Worm (Caenorhabditis elegans): ENCODE data around the gene dct-15.

DNA sequence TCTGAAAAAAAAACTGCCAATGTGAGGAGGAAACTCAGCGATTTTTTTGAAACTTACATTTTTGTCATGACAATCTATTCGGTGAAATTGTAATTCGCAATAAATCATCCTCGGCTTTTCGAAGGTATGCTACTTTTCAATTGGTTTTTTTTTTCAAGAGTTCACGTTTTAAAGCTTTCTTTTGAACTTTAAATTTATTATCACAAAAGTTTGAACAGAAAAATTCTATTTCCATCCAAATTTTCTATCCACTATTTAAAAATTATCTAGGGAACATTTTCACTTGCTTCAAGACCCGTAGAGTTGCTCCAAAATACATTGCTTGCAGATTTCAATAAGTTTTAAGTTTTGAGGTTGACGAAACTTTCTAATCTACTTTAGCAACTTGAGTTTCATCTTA is 36.0 kb upstream of the dct-15 start, which contains the start of gene K07F5.6:
- TF ChIP-seq lsy-2 (tag; optimal IDR thresholded peaks at IDR 0.05) (no peak), snpc-4 (tag; optimal IDR thresholded peaks at IDR 0.05) (no peak), elt-3 (tag; optimal IDR thresholded peaks at IDR 0.05) (no peak), nhr-76 (tag; optimal IDR thresholded peaks at IDR 0.05) (no peak), unc-62 (GFP tag; optimal IDR thresholded peaks at IDR 0.05) (no peak), nhr-28 (tag; optimal IDR thresholded peaks at IDR 0.05) (no peak), hlh-1 (tag; optimal IDR thresholded peaks at IDR 0.05) (no peak), unc-39 (tag; optimal IDR thresholded peaks at IDR 0.05) (no peak), nhr-12 (tag; optimal IDR thresholded peaks at IDR 0.05) (no peak), ceh-43 (GFP tag; optimal IDR thresholded peaks at IDR 0.05) (no peak), nhr-237 (tag; optimal IDR thresholded peaks at IDR 0.05) (no peak), blmp-1 (tag; optimal IDR thresholded peaks at IDR 0.05) (no peak), sptf-1 (tag; optimal IDR thresholded peaks at IDR 0.05) (no peak)
